Worm (Caenorhabditis elegans): ENCODE measurements around the gene F35B3.7.
A peak's percentile ranks its signal among the peaks of the same experiment; 100 is the strongest.

The F35B3.7 gene

ce11 chrX:17030169-17030914 lies 12.5 kb downstream of the F35B3.7 start, which contains the start of gene ptrn-1 (continued):
- TF ChIP-seq F10B5.3 (tag; optimal IDR thresholded peaks at IDR 0.05) (no peak), nhr-6 (tag; optimal IDR thresholded peaks at IDR 0.05) (peak; percentile 91), lir-3 (tag; optimal IDR thresholded peaks at IDR 0.05) (no peak), ceh-20 (GFP tag; IDR thresholded peaks at IDR 0.05) (no peak), pqm-1 (tag; optimal IDR thresholded peaks at IDR 0.05) (peak; percentile 22), zag-1 (tag; optimal IDR thresholded peaks at IDR 0.05) (no peak), set-16 (GFP tag; IDR thresholded peaks at IDR 0.05) (peak; percentile 94), hlh-30 (tag; optimal IDR thresholded peaks at IDR 0.05; ENCODE audit: insufficient read depth) (peak; percentile 88), lin-1 (GFP tag; IDR thresholded peaks at IDR 0.05) (peak; percentile 52; the same call in 1 of the 2 replicates), ztf-7 (tag; optimal IDR thresholded peaks at IDR 0.05) (peak; percentile 5), spr-3 (GFP tag; optimal IDR thresholded peaks at IDR 0.05) (no peak), mxl-3 (GFP tag; optimal IDR thresholded peaks at IDR 0.05) (peak; percentile 85), Y75B8A.6 (GFP tag; IDR thresholded peaks at IDR 0.05) (no peak), daf-8 (GFP tag; IDR thresholded peaks at IDR 0.05) (no peak), fos-1 (tag; optimal IDR thresholded peaks at IDR 0.05) (no peak), arid-1 (GFP tag; conservative IDR thresholded peaks at IDR 0.05) (no peak), mdl-1 (tag; optimal IDR thresholded peaks at IDR 0.05) (peak; percentile 58 to 76), snpc-4 (tag; optimal IDR thresholded peaks at IDR 0.05) (no peak), R02D3.7 (tag; optimal IDR thresholded peaks at IDR 0.05) (no peak), jun-1 (tag; optimal IDR thresholded peaks at IDR 0.05) (no peak), zfp-3 (GFP tag; conservative IDR thresholded peaks at IDR 0.05) (no peak), zfp-2 (tag; optimal IDR thresholded peaks at IDR 0.05) (no peak), Y48G9A.11 (GFP tag; IDR thresholded peaks at IDR 0.05) (no peak), attf-4 (tag; optimal IDR thresholded peaks at IDR 0.05) (no peak), daf-19 (GFP tag; conservative IDR thresholded peaks at IDR 0.05) (no peak), ceh-82 (tag; optimal IDR thresholded peaks at IDR 0.05) (no peak), dmd-9 (GFP tag; IDR thresholded peaks at IDR 0.05) (0 out of 2 replicates have a peak, but pooled peaks have one; percentile 31), mep-1 (tag; optimal IDR thresholded peaks at IDR 0.05) (peak; percentile 83), nhr-10 (tag; optimal IDR thresholded peaks at IDR 0.05) (no peak), dmd-6 (GFP tag; IDR thresholded peaks at IDR 0.05) (no peak; the same call in 1 of the 2 replicates), nhr-102 (tag; optimal IDR thresholded peaks at IDR 0.05) (no peak), madf-5 (GFP tag; IDR thresholded peaks at IDR 0.05) (no peak), egl-43 (GFP tag; IDR thresholded peaks at IDR 0.05) (no peak), unc-62 (GFP tag; optimal IDR thresholded peaks at IDR 0.05 in 1 of 2) (peak in 1 of 2 experiments; percentile 91), unc-62 (tag; optimal IDR thresholded peaks at IDR 0.05) (no peak), vab-7 (GFP tag; IDR thresholded peaks at IDR 0.05) (no peak), dve-1 (tag; optimal IDR thresholded peaks at IDR 0.05; ENCODE audit: insufficient read depth) (peak; percentile 74), F26F4.8 (GFP tag; conservative IDR thresholded peaks at IDR 0.05) (no peak), nhr-77 (tag; optimal IDR thresholded peaks at IDR 0.05) (peak; percentile 26), lin-15B (tag; optimal IDR thresholded peaks at IDR 0.05) (no peak), nhr-111 (GFP tag; optimal IDR thresholded peaks at IDR 0.05) (no peak), lim-7 (GFP tag; IDR thresholded peaks at IDR 0.05) (no peak), lin-39 (tag; optimal IDR thresholded peaks at IDR 0.05) (no peak), dpl-1 (GFP tag; optimal IDR thresholded peaks at IDR 0.05) (no peak), hif-1 (tag; optimal IDR thresholded peaks at IDR 0.05) (peak in 1 of 2 experiments; percentile 33), F37D6.2 (tag; optimal IDR thresholded peaks at IDR 0.05) (no peak), gei-8 (GFP tag; optimal IDR thresholded peaks at IDR 0.05) (no peak), F44E2.7 (GFP tag; IDR thresholded peaks at IDR 0.05) (no peak), saeg-2 (GFP tag; IDR thresholded peaks at IDR 0.05) (no peak), lsy-2 (tag; optimal IDR thresholded peaks at IDR 0.05) (peak; percentile 30 to 67)

Measured in whole organism, L4 larva.